Fruit fly (Drosophila melanogaster) whole organism, embryonic: ENCODE results near the gene Jhbp16.
A peak's percentile ranks its signal among the peaks of the same experiment; 100 is the strongest.

Source experiments
- ATbp ChIP-seq: fragments of 200-800 bp; sonication (Bioruptor generic); optimal IDR thresholded peaks from 2 replicates; lab custom pipeline; 2017; ENCODE audit warnings: missing biosample characterization, mild to moderate bottlenecking, missing genetic modification characterization, missing genetic modification reagents
- Ada2b ChIP-seq: fragments of 200-800 bp; sonication (Bioruptor generic); IDR thresholded peaks from 2 replicates; pipeline ENCODE4 v1.3.6; 2022; ENCODE audit warnings: missing biosample characterization, missing genetic modification characterization
- B-H2 ChIP-seq: fragments of 200-800 bp; sonication (Bioruptor generic); optimal IDR thresholded peaks from 2 replicates; lab custom pipeline; 2018; ENCODE audit warnings: missing biosample characterization, mild to moderate bottlenecking, missing genetic modification characterization
- Bgb ChIP-seq: fragments of 200-800 bp; sonication (Bioruptor generic); IDR thresholded peaks from 2 replicates; pipeline ENCODE4 v1.3.6; 2022; ENCODE audit warnings: missing biosample characterization, missing genetic modification characterization; ENCODE audit not compliant: partially characterized antibody
- CG10462 ChIP-seq: fragments of 200-800 bp; sonication (Bioruptor generic); optimal IDR thresholded peaks from 2 replicates; lab custom pipeline; 2016; ENCODE audit warnings: missing biosample characterization, missing genetic modification characterization
- CG10654 ChIP-seq: fragments of 200-800 bp; sonication (Bioruptor generic); optimal IDR thresholded peaks from 2 replicates; lab custom pipeline; 2016; ENCODE audit warnings: missing biosample characterization, missing genetic modification characterization
- CG10979 ChIP-seq: fragments of 200-800 bp; sonication (Bioruptor generic); optimal IDR thresholded peaks from 2 replicates; lab custom pipeline; 2018; ENCODE audit warnings: missing biosample characterization, mild to moderate bottlenecking, missing genetic modification characterization, moderate library complexity
- CG11560 ChIP-seq: fragments of 200-800 bp; sonication (Bioruptor generic); IDR thresholded peaks from 3 replicates; pipeline ENCODE4 v1.3.6; 2022; ENCODE audit warnings: missing biosample characterization, missing genetic modification characterization
- CG1233 ChIP-seq: fragments of 200-800 bp; sonication (Bioruptor generic); optimal IDR thresholded peaks from 4 replicates; lab custom pipeline; 2018; ENCODE audit warnings: missing biosample characterization, mild to moderate bottlenecking, missing genetic modification characterization
- CG13424 ChIP-seq: fragments of 200-800 bp; sonication (Bioruptor generic); optimal IDR thresholded peaks from 2 replicates; lab custom pipeline; 2019; ENCODE audit warnings: missing biosample characterization, mild to moderate bottlenecking, missing genetic modification characterization, moderate library complexity
- CG13775 ChIP-seq: fragments of 200-800 bp; sonication (Bioruptor generic); optimal IDR thresholded peaks from 3 replicates; lab custom pipeline; 2017; ENCODE audit warnings: missing biosample characterization, mild to moderate bottlenecking, missing genetic modification characterization
- CG17186 ChIP-seq: fragments of 200-800 bp; sonication (Bioruptor generic); optimal IDR thresholded peaks from 3 replicates; lab custom pipeline; 2017; ENCODE audit warnings: missing biosample characterization, missing genetic modification reagents, missing genetic modification characterization
- CG17385 ChIP-seq: fragments of 200-800 bp; sonication (Bioruptor generic); optimal IDR thresholded peaks from 3 replicates; lab custom pipeline; 2018; ENCODE audit warnings: missing biosample characterization, mild to moderate bottlenecking, missing genetic modification characterization
- CG17802 ChIP-seq: fragments of 200-800 bp; sonication (Bioruptor generic); optimal IDR thresholded peaks from 2 replicates; lab custom pipeline; 2018; ENCODE audit warnings: missing biosample characterization, mild to moderate bottlenecking, missing genetic modification characterization, moderate library complexity
- CG18764 ChIP-seq: fragments of 200-800 bp; sonication (Bioruptor generic); optimal IDR thresholded peaks from 3 replicates; lab custom pipeline; 2016; ENCODE audit warnings: missing biosample characterization, missing genetic modification characterization
- CG32767 ChIP-seq: fragments of 200-800 bp; sonication (Bioruptor generic); IDR thresholded peaks from 2 replicates; pipeline ENCODE4 v1.3.6; 2022; ENCODE audit warnings: missing biosample characterization, missing genetic modification characterization
- CG33213 ChIP-seq: fragments of 200-800 bp; sonication (Bioruptor generic); optimal IDR thresholded peaks from 3 replicates; lab custom pipeline; 2016; ENCODE audit warnings: missing biosample characterization, missing genetic modification characterization
- CG34422 ChIP-seq: fragments of 200-800 bp; sonication (Bioruptor generic); IDR thresholded peaks from 3 replicates; pipeline ENCODE4 v1.3.6; 2022; ENCODE audit warnings: missing biosample characterization, missing genetic modification characterization
- CG42726 ChIP-seq: fragments of 200-800 bp; sonication (Bioruptor generic); IDR thresholded peaks from 2 replicates; pipeline ENCODE4 v1.3.6; 2022; ENCODE audit warnings: missing biosample characterization, missing genetic modification characterization; ENCODE audit not compliant: partially characterized antibody
- CG4282 ChIP-seq: fragments of 200-800 bp; sonication (Bioruptor generic); optimal IDR thresholded peaks from 2 replicates; lab custom pipeline; 2016; ENCODE audit warnings: missing biosample characterization, missing genetic modification characterization
- CG4730 ChIP-seq: fragments of 200-800 bp; sonication (Bioruptor generic); IDR thresholded peaks from 2 replicates; pipeline ENCODE4 v1.3.6; 2022; ENCODE audit warnings: missing biosample characterization, missing genetic modification characterization
- CG5245 ChIP-seq: fragments of 200-800 bp; sonication (Bioruptor generic); optimal IDR thresholded peaks from 3 replicates; lab custom pipeline; 2016; ENCODE audit warnings: missing biosample characterization, missing genetic modification characterization
- CG6254 ChIP-seq: fragments of 200-800 bp; sonication (Bioruptor generic); optimal IDR thresholded peaks from 3 replicates; lab custom pipeline; 2017; ENCODE audit warnings: mild to moderate bottlenecking, missing biosample characterization, missing genetic modification reagents, missing genetic modification characterization
- CG6689 ChIP-seq: fragments of 200-800 bp; sonication (Bioruptor generic); IDR thresholded peaks from 2 replicates; pipeline ENCODE4 v1.3.6; 2022; ENCODE audit warnings: missing biosample characterization, missing genetic modification characterization
- CG6791 ChIP-seq: fragments of 200-800 bp; sonication (Bioruptor generic); IDR thresholded peaks from 3 replicates; pipeline ENCODE4 v1.3.6; 2022; ENCODE audit warnings: missing biosample characterization, missing genetic modification characterization; ENCODE audit not compliant: partially characterized antibody
- CG7372 ChIP-seq: fragments of 200-800 bp; sonication (Bioruptor generic); IDR thresholded peaks from 2 replicates; pipeline ENCODE4 v1.3.6; 2022; ENCODE audit warnings: missing biosample characterization, missing genetic modification characterization
- CG7839 ChIP-seq: fragments of 200-800 bp; sonication (Bioruptor generic); optimal IDR thresholded peaks from 3 replicates; lab custom pipeline; 2018; ENCODE audit warnings: missing biosample characterization, mild to moderate bottlenecking, missing genetic modification characterization, moderate library complexity
- CG7963 ChIP-seq: fragments of 200-800 bp; sonication (Bioruptor generic); IDR thresholded peaks from 3 replicates; pipeline ENCODE4 v1.3.6; 2022; ENCODE audit warnings: missing biosample characterization, missing genetic modification characterization; ENCODE audit not compliant: partially characterized antibody
- CG8478 ChIP-seq: fragments of >200 bp; optimal IDR thresholded peaks from 2 replicates; lab custom pipeline; 2018
- Dip3 ChIP-seq: fragments of 200-800 bp; sonication (Bioruptor generic); optimal IDR thresholded peaks from 3 replicates; lab custom pipeline; 2016; ENCODE audit warnings: missing biosample characterization, missing genetic modification characterization
- Hsf ChIP-seq: fragments of 200-800 bp; sonication (Bioruptor generic); optimal IDR thresholded peaks from 3 replicates; lab custom pipeline; 2016; ENCODE audit warnings: missing biosample characterization, missing genetic modification characterization
- MESR4 ChIP-seq: fragments of 200-800 bp; sonication (Bioruptor generic); optimal IDR thresholded peaks from 2 replicates; lab custom pipeline; 2018; ENCODE audit warnings: missing biosample characterization, mild to moderate bottlenecking, missing genetic modification characterization, moderate library complexity
- NC2α ChIP-seq: fragments of 200-800 bp; sonication (Bioruptor generic); optimal IDR thresholded peaks from 2 replicates; lab custom pipeline; 2016; ENCODE audit warnings: missing biosample characterization, missing genetic modification characterization
- NC2β ChIP-seq: fragments of 200-800 bp; sonication (Bioruptor generic); optimal IDR thresholded peaks from 2 replicates; lab custom pipeline; 2016; ENCODE audit warnings: missing biosample characterization, missing genetic modification characterization
- Neu2 ChIP-seq: fragments of 200-800 bp; sonication (Bioruptor generic); optimal IDR thresholded peaks from 3 replicates; lab custom pipeline; 2016; ENCODE audit warnings: missing biosample characterization, missing genetic modification characterization, borderline replicate concordance
- Spps ChIP-seq: fragments of 200-800 bp; sonication (Bioruptor generic); optimal IDR thresholded peaks from 2 replicates; lab custom pipeline; 2018; ENCODE audit warnings: missing biosample characterization, mild to moderate bottlenecking, missing genetic modification characterization
- Trl ChIP-seq, 3 experiments: fragments of >200 bp in 2 of 3; fragments of 200-800 bp in 1 of 3; sonication (Bioruptor generic) in 1 of 3; optimal IDR thresholded peaks; 2 replicates in 1 of 3; 3 replicates in 2 of 3; lab custom pipeline; 2016 to 2017; ENCODE audit warnings: missing biosample characterization in 1 of 3, missing genetic modification characterization in 1 of 3
- Xbp1 ChIP-seq: fragments of 200-800 bp; sonication (Bioruptor generic); optimal IDR thresholded peaks from 3 replicates; lab custom pipeline; 2016; ENCODE audit warnings: missing biosample characterization, mild to moderate bottlenecking, missing genetic modification characterization
- al ChIP-seq: fragments of 200-800 bp; sonication (Bioruptor generic); IDR thresholded peaks from 2 replicates; pipeline ENCODE4 v1.3.6; 2022; ENCODE audit warnings: missing biosample characterization, missing genetic modification characterization
- exex ChIP-seq: fragments of 200-800 bp; sonication (Bioruptor generic); optimal IDR thresholded peaks from 4 replicates; lab custom pipeline; 2018; ENCODE audit warnings: missing biosample characterization, mild to moderate bottlenecking, missing genetic modification characterization, moderate library complexity
- gem ChIP-seq: fragments of 200-800 bp; sonication (Bioruptor generic); optimal IDR thresholded peaks from 2 replicates; lab custom pipeline; 2019; ENCODE audit warnings: missing biosample characterization, mild to moderate bottlenecking, missing genetic modification characterization, moderate library complexity
- ind ChIP-seq: fragments of 200-800 bp; sonication (Bioruptor generic); optimal IDR thresholded peaks from 3 replicates; lab custom pipeline; 2016; ENCODE audit warnings: missing biosample characterization, missing genetic modification characterization
- lola ChIP-seq, 3 experiments: fragments of >200 bp in 2 of 3; fragments of 200-800 bp in 1 of 3; sonication (Bioruptor generic) in 1 of 3; optimal IDR thresholded peaks; 2 replicates each; lab custom pipeline; 2017 to 2019; ENCODE audit warnings: missing biosample characterization in 3 of 3, missing genetic modification characterization in 3 of 3, mild to moderate bottlenecking in 1 of 3, moderate library complexity in 1 of 3
- nerfin-2 ChIP-seq: fragments of 200-800 bp; sonication (Bioruptor generic); IDR thresholded peaks from 2 replicates; pipeline ENCODE4 v1.3.6; 2022; ENCODE audit warnings: missing biosample characterization, missing genetic modification characterization; ENCODE audit not compliant: partially characterized antibody
- pb ChIP-seq: fragments of 200-800 bp; sonication (Bioruptor generic); optimal IDR thresholded peaks from 3 replicates; lab custom pipeline; 2016; ENCODE audit warnings: missing biosample characterization, missing genetic modification characterization
- pho ChIP-seq: fragments of 200-800 bp; sonication (Bioruptor generic); optimal IDR thresholded peaks from 2 replicates; lab custom pipeline; 2016; ENCODE audit warnings: missing biosample characterization, missing genetic modification characterization
- run ChIP-seq: fragments of 200-800 bp; sonication (Bioruptor generic); optimal IDR thresholded peaks from 3 replicates; lab custom pipeline; 2018; ENCODE audit warnings: missing biosample characterization, mild to moderate bottlenecking, missing genetic modification characterization
- salm ChIP-seq: fragments of 200-800 bp; sonication (Bioruptor generic); optimal IDR thresholded peaks from 2 replicates; lab custom pipeline; 2018; ENCODE audit warnings: missing biosample characterization, mild to moderate bottlenecking, missing genetic modification characterization
- sqz ChIP-seq: fragments of 200-800 bp; sonication (Bioruptor generic); optimal IDR thresholded peaks from 3 replicates; lab custom pipeline; 2018; ENCODE audit warnings: missing biosample characterization, mild to moderate bottlenecking, missing genetic modification characterization
- zfh2 ChIP-seq: fragments of 200-800 bp; sonication (Bioruptor generic); optimal IDR thresholded peaks from 2 replicates; lab custom pipeline; 2016; ENCODE audit warnings: missing biosample characterization, missing genetic modification characterization

Gene Jhbp16

dm6 chr3R:21671636-21672035 is 7.4 kb downstream of the Jhbp16 start, which contains the start of gene PolA1:
Gene PolA1, minus strand, starts transcription at chr3R:21671750.
- TF ChIP-seq CG32767 (GFP tag; lab: Robert Waterston, UW), result no peak
- peak; percentile 70 for TF ChIP-seq CG33213 (GFP tag; lab: Kevin White, UChicago)
- TF ChIP-seq pb, result no peak
- TF ChIP-seq lola (GFP tag; optimal IDR thresholded peaks at IDR 0.05; lab: Kevin White, UChicago), result peak in 1 of 3 experiments; percentile 11
- TF ChIP-seq al (GFP tag; lab: Robert Waterston, UW), result peak; percentile 58
- no peak for TF ChIP-seq exex (tag; lab: Kevin White, UChicago)
- peak; percentile 5 for TF ChIP-seq CG13424
- TF ChIP-seq CG4730, result no peak
- no peak for TF ChIP-seq CG18764
- no peak for TF ChIP-seq CG10462 (GFP tag; lab: Kevin White, UChicago)
- peak; percentile 48 for TF ChIP-seq CG13775 (GFP tag; lab: Kevin White, UChicago)
- no peak for TF ChIP-seq Trl (optimal IDR thresholded peaks at IDR 0.05; lab: Kevin White, UChicago)
- peak; percentile 19 for TF ChIP-seq Trl (GFP tag; optimal IDR thresholded peaks at IDR 0.05; lab: Kevin White, UChicago)
- TF ChIP-seq CG10654 (GFP tag; lab: Kevin White, UChicago), result peak; percentile 14
- peak; percentile 27 for TF ChIP-seq MESR4 (GFP tag; lab: Kevin White, UChicago)
- peak; percentile 12 for TF ChIP-seq CG5245 (GFP tag; lab: Kevin White, UChicago)
- no peak for TF ChIP-seq CG11560
- no peak for TF ChIP-seq salm (tag; lab: Kevin White, UChicago)
- TF ChIP-seq Xbp1 (GFP tag; lab: Kevin White, UChicago), result peak; percentile 63
- no peak for TF ChIP-seq CG34422
- TF ChIP-seq CG7372 (GFP tag; lab: Robert Waterston, UW), result no peak
- TF ChIP-seq ATbp (GFP tag; lab: Kevin White, UChicago), result no peak
- peak; percentile 34 for TF ChIP-seq zfh2 (GFP tag; lab: Kevin White, UChicago)
- TF ChIP-seq CG10979, result no peak
- no peak for TF ChIP-seq run (tag; lab: Kevin White, UChicago)
- peak; percentile 93 for TF ChIP-seq nerfin-2 (GFP tag; lab: Robert Waterston, UW)
- TF ChIP-seq CG7963 (GFP tag; lab: Robert Waterston, UW), result peak; percentile 94
- peak; percentile 93 for TF ChIP-seq CG17385
- TF ChIP-seq CG6689 (GFP tag; lab: Robert Waterston, UW), result peak; percentile 34; the same call in 1 of the 2 replicates
- no peak for TF ChIP-seq CG8478 (lab: Kevin White, UChicago)
- TF ChIP-seq Bgb (GFP tag; lab: Robert Waterston, UW), result peak; percentile 95
- TF ChIP-seq CG4282 (GFP tag; lab: Kevin White, UChicago), result peak; percentile 8
- peak; percentile 70 for TF ChIP-seq CG17186 (GFP tag; lab: Kevin White, UChicago)
- peak; percentile 55 for TF ChIP-seq NC2β
- TF ChIP-seq ind (GFP tag; lab: Kevin White, UChicago), result peak; percentile 32
- TF ChIP-seq sqz (GFP tag; lab: Kevin White, UChicago), result no peak
- no peak for TF ChIP-seq CG6254 (GFP tag; lab: Kevin White, UChicago)
- TF ChIP-seq CG17802 (tag; lab: Kevin White, UChicago), result no peak
- TF ChIP-seq CG1233, result no peak
- TF ChIP-seq Hsf (GFP tag; lab: Kevin White, UChicago), result peak; percentile 52
- TF ChIP-seq CG7839, result no peak
- peak; percentile 67 for TF ChIP-seq pho
- peak; percentile 86 for TF ChIP-seq CG42726 (GFP tag; lab: Robert Waterston, UW)
- TF ChIP-seq B-H2 (GFP tag; lab: Kevin White, UChicago), result no peak
- TF ChIP-seq CG6791 (GFP tag; lab: Robert Waterston, UW), result peak; percentile 94
- no peak for TF ChIP-seq Neu2 (GFP tag; lab: Kevin White, UChicago)
- no peak for TF ChIP-seq Dip3 (GFP tag; lab: Kevin White, UChicago)
- TF ChIP-seq NC2α (GFP tag; lab: Kevin White, UChicago), result peak; percentile 19
- TF ChIP-seq Ada2b (GFP tag; lab: Robert Waterston, UW), result peak; percentile 56; the same call in 1 of the 2 replicates
- TF ChIP-seq Spps (tag; lab: Kevin White, UChicago), result no peak
- peak; percentile 46 for TF ChIP-seq gem
